Worm (Caenorhabditis elegans) whole organism, L4 larva: Measurements from ENCODE around the gene C04E7.5.

ENCODE experiments used
- T20F7.1 ChIP-seq: fragments of 200-800 bp; sonication (Bioruptor generic); optimal IDR thresholded peaks from 2 replicates; lab custom pipeline; 2018; ENCODE audit warnings: mild to moderate bottlenecking, missing genetic modification characterization, missing compliant biosample characterization
- T26A8.4 ChIP-seq: fragments of 200-800 bp; sonication (Bioruptor generic); IDR thresholded peaks from 2 replicates; pipeline ENCODE4 v1.3.6; 2022; ENCODE audit warnings: missing genetic modification characterization, missing compliant biosample characterization
- ceh-32 ChIP-seq: sonication (generic microtip); optimal IDR thresholded peaks from 2 replicates; lab custom pipeline; 2016; ENCODE audit warnings: mild to moderate bottlenecking, missing genetic modification characterization, missing compliant biosample characterization; ENCODE audit not compliant: poor library complexity
- mdl-1 ChIP-seq, 2 experiments: fragments of 150-350 bp in 1 of 2; sonication (generic microtip) in 1 of 2; optimal IDR thresholded peaks; 2 replicates each; lab custom pipeline; 2014 to 2017; ENCODE audit warnings: missing biosample characterization in 2 of 2, missing genetic modification characterization in 2 of 2
- nhr-11 ChIP-seq: fragments of 150-350 bp; optimal IDR thresholded peaks from 2 replicates; lab custom pipeline; 2014; ENCODE audit warnings: missing biosample characterization, missing genetic modification characterization
- pha-4 ChIP-seq, 2 experiments: fragments of 150-350 bp in 1 of 2; fragments of 200-800 bp in 1 of 2; sonication (Bioruptor generic) in 1 of 2; IDR thresholded peaks in 1 of 2; optimal IDR thresholded peaks in 1 of 2; 2 replicates each; pipeline versions ENCODE4 v1.3.6 to Lab custom; 2014 to 2022; ENCODE audit warnings: missing genetic modification characterization in 2 of 2, missing genetic modification reagents in 2 of 2, missing biosample characterization in 1 of 2, missing compliant biosample characterization in 1 of 2
- pqm-1 ChIP-seq: sonication (generic microtip); optimal IDR thresholded peaks from 2 replicates; lab custom pipeline; 2017; ENCODE audit warnings: missing biosample characterization, missing genetic modification characterization

ce11 chrX:324021-324420 lies 36.6 kb upstream of the C04E7.5 start:
- TF ChIP-seq nhr-11 (tag; lab: Kevin White, UChicago) (peak; percentile 76), pqm-1 (tag; lab: Kevin White, UChicago) (no peak), T20F7.1 (GFP tag; lab: Kevin White, UChicago) (peak; percentile 35), pha-4 (GFP tag; IDR thresholded peaks at IDR 0.05; lab: Robert Waterston, UW) (no peak), pha-4 (tag; optimal IDR thresholded peaks at IDR 0.05; lab: Kevin White, UChicago) (no peak), ceh-32 (tag; lab: Kevin White, UChicago) (no peak), mdl-1 (tag; optimal IDR thresholded peaks at IDR 0.05; lab: Kevin White, UChicago) (peak; percentile 90 to 97), T26A8.4 (GFP tag; lab: Robert Waterston, UW) (no peak)
